Worm (Caenorhabditis elegans) whole organism, late embryonic: ENCODE results near the gene let-268.

Source experiments
- C08G9.2 ChIP-seq: sonication (generic microtip); optimal IDR thresholded peaks from 2 replicates; lab custom pipeline; 2016; ENCODE audit warnings: mild to moderate bottlenecking, missing genetic modification characterization, moderate library complexity, missing compliant biosample characterization
- F13H6.1 ChIP-seq: sonication (generic microtip); optimal IDR thresholded peaks from 2 replicates; lab custom pipeline; 2016; ENCODE audit warnings: missing genetic modification characterization, missing compliant biosample characterization
- K02D7.2 ChIP-seq: sonication (generic microtip); optimal IDR thresholded peaks from 2 replicates; lab custom pipeline; 2017; ENCODE audit warnings: mild to moderate bottlenecking, missing genetic modification characterization, missing compliant biosample characterization
- K09A11.1 ChIP-seq: sonication (generic microtip); optimal IDR thresholded peaks from 2 replicates; lab custom pipeline; 2017; ENCODE audit warnings: antibody characterized with exemption, mild to moderate bottlenecking, missing genetic modification characterization, missing compliant biosample characterization; ENCODE audit not compliant: insufficient read depth
- Y22D7AL.16 ChIP-seq: sonication (generic microtip); optimal IDR thresholded peaks from 2 replicates; lab custom pipeline; 2016; ENCODE audit warnings: missing genetic modification characterization, missing compliant biosample characterization
- ahr-1 ChIP-seq: sonication (generic microtip); optimal IDR thresholded peaks from 2 replicates; lab custom pipeline; 2016; ENCODE audit warnings: missing genetic modification characterization, missing compliant biosample characterization
- ama-1 ChIP-seq: fragments of 150-350 bp; optimal IDR thresholded peaks from 2 replicates; lab custom pipeline; 2014
- ceh-14 ChIP-seq: sonication (generic microtip); optimal IDR thresholded peaks from 2 replicates; lab custom pipeline; 2016; ENCODE audit warnings: missing genotype, missing genetic modification characterization, missing compliant biosample characterization
- ceh-31 ChIP-seq: sonication (generic microtip); optimal IDR thresholded peaks from 2 replicates; lab custom pipeline; 2016; ENCODE audit warnings: missing genetic modification characterization, missing compliant biosample characterization
- ceh-45 ChIP-seq: fragments of 200-800 bp; sonication (Bioruptor generic); IDR thresholded peaks from 2 replicates; pipeline ENCODE4 v1.3.6; 2022; ENCODE audit warnings: missing genetic modification reagents, missing genetic modification characterization, missing compliant biosample characterization
- ceh-48 ChIP-seq: sonication (generic microtip); optimal IDR thresholded peaks from 2 replicates; lab custom pipeline; 2016; ENCODE audit warnings: missing genetic modification characterization, inconsistent platforms, missing compliant biosample characterization
- ceh-9 ChIP-seq: sonication (generic microtip); optimal IDR thresholded peaks from 2 replicates; lab custom pipeline; 2016; ENCODE audit warnings: mild to moderate bottlenecking, missing genetic modification characterization, inconsistent platforms, missing compliant biosample characterization
- dmd-4 ChIP-seq: sonication (generic microtip); optimal IDR thresholded peaks from 2 replicates; lab custom pipeline; 2016; ENCODE audit warnings: borderline replicate concordance, missing genetic modification characterization, missing compliant biosample characterization
- dve-1 ChIP-seq: sonication (generic microtip); optimal IDR thresholded peaks from 2 replicates; lab custom pipeline; 2017; ENCODE audit warnings: antibody characterized with exemption, mild to moderate bottlenecking, missing genetic modification characterization, missing compliant biosample characterization
- elt-4 ChIP-seq: sonication (generic microtip); optimal IDR thresholded peaks from 2 replicates; lab custom pipeline; 2016; ENCODE audit warnings: missing genetic modification characterization, missing compliant biosample characterization
- eyg-1 ChIP-seq: sonication (generic microtip); optimal IDR thresholded peaks from 2 replicates; lab custom pipeline; 2016; ENCODE audit warnings: missing genotype, missing genetic modification characterization, missing compliant biosample characterization
- fkh-10 ChIP-seq: fragments of 150-350 bp; optimal IDR thresholded peaks from 2 replicates; lab custom pipeline; 2014; ENCODE audit warnings: missing biosample characterization, missing genetic modification reagents, missing genetic modification characterization
- fkh-6 ChIP-seq: sonication (generic microtip); optimal IDR thresholded peaks from 2 replicates; lab custom pipeline; 2016; ENCODE audit warnings: missing genetic modification characterization, missing compliant biosample characterization
- hlh-13 ChIP-seq: fragments of 200-800 bp; sonication (Bioruptor generic); optimal IDR thresholded peaks from 2 replicates; lab custom pipeline; 2018; ENCODE audit warnings: mild to moderate bottlenecking, missing genetic modification characterization, missing compliant biosample characterization
- hlh-15 ChIP-seq: sonication (generic microtip); optimal IDR thresholded peaks from 2 replicates; lab custom pipeline; 2016; ENCODE audit warnings: missing genetic modification characterization, missing compliant biosample characterization
- lim-6 ChIP-seq: sonication (generic microtip); optimal IDR thresholded peaks from 2 replicates; lab custom pipeline; 2016; ENCODE audit warnings: missing genetic modification characterization, missing compliant biosample characterization
- lin-11 ChIP-seq: fragments of 200-800 bp; sonication (Bioruptor generic); optimal IDR thresholded peaks from 2 replicates; lab custom pipeline; 2018; ENCODE audit warnings: mild to moderate bottlenecking, missing genetic modification characterization, missing compliant biosample characterization
- madf-2 ChIP-seq: sonication (generic microtip); optimal IDR thresholded peaks from 2 replicates; lab custom pipeline; 2017; ENCODE audit warnings: missing genetic modification characterization, missing compliant biosample characterization
- nfya-1 ChIP-seq: sonication (generic microtip); optimal IDR thresholded peaks from 2 replicates; lab custom pipeline; 2017; ENCODE audit warnings: missing genetic modification characterization, mild to moderate bottlenecking, missing compliant biosample characterization, antibody characterized with exemption, moderate library complexity
- nhr-232 ChIP-seq: sonication (generic microtip); optimal IDR thresholded peaks from 2 replicates; lab custom pipeline; 2016; ENCODE audit warnings: missing genetic modification characterization, missing compliant biosample characterization
- npax-4 ChIP-seq: sonication (generic microtip); optimal IDR thresholded peaks from 2 replicates; lab custom pipeline; 2016; ENCODE audit warnings: missing genetic modification characterization, missing compliant biosample characterization
- odd-2 ChIP-seq: sonication (generic microtip); optimal IDR thresholded peaks from 2 replicates; lab custom pipeline; 2017; ENCODE audit warnings: antibody characterized with exemption, mild to moderate bottlenecking, missing genetic modification characterization, missing compliant biosample characterization
- pag-3 ChIP-seq: sonication (generic microtip); optimal IDR thresholded peaks from 2 replicates; lab custom pipeline; 2016; ENCODE audit warnings: missing compliant biosample characterization, missing genetic modification characterization, borderline replicate concordance
- pax-1 ChIP-seq: fragments of 150-350 bp; optimal IDR thresholded peaks from 2 replicates; lab custom pipeline; 2014; ENCODE audit warnings: missing biosample characterization, missing genetic modification characterization
- pha-4 ChIP-seq: fragments of 150-350 bp; optimal IDR thresholded peaks from 2 replicates; lab custom pipeline; 2018; ENCODE audit warnings: missing biosample characterization, missing genetic modification reagents, missing genetic modification characterization
- pros-1 ChIP-seq: fragments of 150-350 bp; optimal IDR thresholded peaks from 2 replicates; lab custom pipeline; 2014; ENCODE audit warnings: missing biosample characterization, missing genetic modification reagents, missing genetic modification characterization
- ref-2 ChIP-seq: sonication (generic microtip); optimal IDR thresholded peaks from 2 replicates; lab custom pipeline; 2016; ENCODE audit warnings: missing genetic modification characterization, missing compliant biosample characterization
- rnt-1 ChIP-seq: sonication (generic microtip); optimal IDR thresholded peaks from 2 replicates; lab custom pipeline; 2016; ENCODE audit warnings: missing genetic modification characterization, missing compliant biosample characterization
- sdc-2 ChIP-seq: sonication (generic microtip); optimal IDR thresholded peaks from 2 replicates; lab custom pipeline; 2016; ENCODE audit warnings: missing genotype, missing genetic modification characterization, missing compliant biosample characterization
- sox-4 ChIP-seq: sonication (generic microtip); optimal IDR thresholded peaks from 2 replicates; lab custom pipeline; 2017; ENCODE audit warnings: mild to moderate bottlenecking, missing genetic modification characterization, inconsistent platforms, missing compliant biosample characterization
- tbx-2 ChIP-seq: sonication (generic microtip); optimal IDR thresholded peaks from 2 replicates; lab custom pipeline; 2016; ENCODE audit warnings: missing genetic modification characterization, missing compliant biosample characterization
- unc-3 ChIP-seq, 2 experiments: fragments of 200-800 bp in 1 of 2; sonication (Bioruptor generic) in 1 of 2; sonication (generic microtip) in 1 of 2; conservative IDR thresholded peaks in 1 of 2; optimal IDR thresholded peaks in 1 of 2; 2 replicates each; pipeline versions ENCODE4 v1.3.6 to Lab custom; 2016 to 2022; ENCODE audit warnings: missing compliant biosample characterization in 2 of 2, missing genetic modification characterization in 2 of 2, missing genetic modification reagents in 1 of 2
- unc-42 ChIP-seq: sonication (generic microtip); optimal IDR thresholded peaks from 2 replicates; lab custom pipeline; 2016; ENCODE audit warnings: missing genotype, missing genetic modification characterization, missing compliant biosample characterization
- unc-55 ChIP-seq: sonication (generic microtip); optimal IDR thresholded peaks from 2 replicates; lab custom pipeline; 2017; ENCODE audit warnings: missing biosample characterization, missing genetic modification reagents, missing genetic modification characterization

let-268 gene

DNA sequence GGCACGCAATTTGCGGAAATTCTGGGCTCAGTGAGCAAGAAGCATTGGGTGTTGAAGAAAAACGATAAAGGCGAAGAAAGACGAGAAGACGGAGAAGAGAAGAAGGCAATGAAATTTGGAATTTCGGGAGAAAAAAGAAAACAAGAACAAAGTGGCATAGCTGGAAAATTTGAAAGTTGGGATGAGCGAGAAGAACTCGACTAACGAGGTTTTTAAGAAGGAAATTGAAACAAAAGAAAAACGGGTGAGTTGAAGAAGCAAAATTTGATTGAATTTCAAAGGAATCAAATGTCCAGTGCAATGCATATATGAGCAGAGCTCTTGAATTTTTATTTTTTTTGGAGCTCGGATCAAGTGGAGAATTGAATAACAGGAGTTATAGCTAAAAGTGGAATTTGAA, 18.0 kb downstream of the let-268 start:
- no peak for TF ChIP-seq ceh-48
- TF ChIP-seq npax-4: no peak
- TF ChIP-seq nfya-1 (tag; lab: Kevin White, UChicago): no peak
- no peak for TF ChIP-seq ama-1 (lab: Kevin White, UChicago)
- TF ChIP-seq ceh-14 (tag; lab: Kevin White, UChicago): no peak
- TF ChIP-seq unc-42 (tag; lab: Kevin White, UChicago): peak; percentile 91
- TF ChIP-seq, all 69 proteins: peak for 1

- TF ChIP-seq hlh-15 (tag; lab: Kevin White, UChicago) (no peak), nhr-232 (tag; lab: Kevin White, UChicago) (no peak), Y22D7AL.16 (tag; lab: Kevin White, UChicago) (no peak)
Observed at ce11 chrII:10019669-10020068, 20.1 kb downstream of the let-268 start.

DNA sequence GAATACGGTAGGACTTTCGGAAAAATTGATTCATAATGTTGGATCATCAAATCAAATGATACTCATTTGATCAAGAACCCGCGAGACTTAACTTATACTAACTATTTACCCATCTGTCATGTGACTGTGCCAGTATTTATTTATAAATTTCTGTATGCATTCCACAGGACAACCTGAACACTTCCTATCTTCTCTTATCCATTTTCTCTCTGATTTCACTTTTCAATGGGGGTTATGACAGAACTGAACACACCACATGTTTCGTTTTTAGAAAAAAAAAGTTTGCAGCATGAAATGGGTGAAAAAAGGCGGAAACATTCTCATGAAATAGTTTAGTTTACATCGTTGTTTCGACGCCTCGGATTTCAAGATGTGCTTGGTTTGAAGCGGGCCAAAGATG, 22.3 kb downstream of the let-268 start:
- no peak for TF ChIP-seq sox-4
- TF ChIP-seq pax-1 (tag; lab: Kevin White, UChicago): no peak
- TF ChIP-seq C08G9.2 (tag; lab: Kevin White, UChicago): no peak
- TF ChIP-seq K09A11.1 (tag; lab: Kevin White, UChicago): no peak
- TF ChIP-seq pha-4 (tag; lab: Kevin White, UChicago): no peak
- TF ChIP-seq unc-3 (GFP tag; conservative IDR thresholded peaks at IDR 0.05; lab: Robert Waterston, UW): no peak
- no peak for TF ChIP-seq unc-3 (tag; optimal IDR thresholded peaks at IDR 0.05; lab: Kevin White, UChicago)
- no peak for TF ChIP-seq dmd-4
- TF ChIP-seq hlh-13 (GFP tag; lab: Kevin White, UChicago): no peak
- no peak for TF ChIP-seq eyg-1 (tag; lab: Kevin White, UChicago)
- TF ChIP-seq lim-6 (tag; lab: Kevin White, UChicago): no peak
- no peak for TF ChIP-seq rnt-1 (tag; lab: Kevin White, UChicago)
- no peak for TF ChIP-seq K02D7.2 (tag; lab: Kevin White, UChicago)
- no peak for TF ChIP-seq madf-2 (tag; lab: Kevin White, UChicago)
- TF ChIP-seq ceh-45: no peak

ce11 chrII:10016013-10016412, 23.8 kb downstream of the let-268 start, which contains the start of gene lec-2:
TSS of gene lec-2 (minus strand) at chrII:10016183.
- TF ChIP-seq lin-11 (tag; lab: Kevin White, UChicago): no peak
- no peak for TF ChIP-seq pag-3 (tag; lab: Kevin White, UChicago)
- no peak for TF ChIP-seq npax-4
- no peak for TF ChIP-seq F13H6.1
- no peak for TF ChIP-seq pros-1
- no peak for TF ChIP-seq ref-2 (tag; lab: Kevin White, UChicago)
- TF ChIP-seq odd-2 (tag; lab: Kevin White, UChicago): no peak
- no peak for TF ChIP-seq fkh-10 (GFP tag; lab: Kevin White, UChicago)
- TF ChIP-seq ceh-14 (tag; lab: Kevin White, UChicago): no peak
- TF ChIP-seq nhr-232 (tag; lab: Kevin White, UChicago): no peak
- TF ChIP-seq pax-1 (tag; lab: Kevin White, UChicago): no peak
- no peak for TF ChIP-seq ceh-31 (tag; lab: Kevin White, UChicago)
- TF ChIP-seq dve-1 (tag; lab: Kevin White, UChicago): no peak
- TF ChIP-seq unc-3 (GFP tag; conservative IDR thresholded peaks at IDR 0.05; lab: Robert Waterston, UW): no peak
- no peak for TF ChIP-seq unc-3 (tag; optimal IDR thresholded peaks at IDR 0.05; lab: Kevin White, UChicago)

DNA sequence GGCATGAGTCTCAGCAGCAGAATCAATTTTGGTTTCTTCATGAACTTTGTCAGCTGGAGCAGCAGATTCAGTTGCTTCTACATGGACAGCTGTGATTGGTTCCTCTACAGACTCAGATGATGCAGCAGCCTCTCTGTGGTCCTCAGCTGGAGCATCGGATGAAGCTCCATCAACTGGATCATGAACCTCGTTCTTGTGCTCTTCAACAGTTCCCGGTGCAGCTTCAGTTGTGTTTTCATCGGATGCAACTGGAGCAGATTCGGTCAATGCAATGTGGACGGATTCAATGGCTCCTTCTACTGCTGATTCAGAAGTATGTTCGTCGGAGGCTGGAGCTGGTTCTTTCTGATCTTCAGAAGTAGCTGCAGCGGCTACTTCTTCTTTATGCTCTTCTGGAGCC, 25.4 kb downstream of the let-268 start:
- no peak for TF ChIP-seq ahr-1 (tag; lab: Kevin White, UChicago)
- no peak for TF ChIP-seq lin-11 (tag; lab: Kevin White, UChicago)
- no peak for TF ChIP-seq sdc-2 (tag; lab: Kevin White, UChicago)
- no peak for TF ChIP-seq unc-55
- TF ChIP-seq tbx-2 (tag; lab: Kevin White, UChicago): no peak
- no peak for TF ChIP-seq ceh-9 (tag; lab: Kevin White, UChicago)
- TF ChIP-seq hlh-15 (tag; lab: Kevin White, UChicago): no peak
- TF ChIP-seq ceh-14 (tag; lab: Kevin White, UChicago): no peak
- no peak for TF ChIP-seq fkh-6 (tag; lab: Kevin White, UChicago)
- no peak for TF ChIP-seq elt-4
- TF ChIP-seq unc-3 (GFP tag; conservative IDR thresholded peaks at IDR 0.05; lab: Robert Waterston, UW): no peak
- no peak for TF ChIP-seq unc-3 (tag; optimal IDR thresholded peaks at IDR 0.05; lab: Kevin White, UChicago)
